Fruit fly (Drosophila melanogaster) whole organism, embryonic: ENCODE data around the gene Vps29.
A peak's percentile ranks its signal among the peaks of the same experiment; 100 is the strongest.

Experiments
- ATbp ChIP-seq: fragments of 200-800 bp; sonication (Bioruptor generic); optimal IDR thresholded peaks from 2 replicates; lab custom pipeline; 2017; ENCODE audit warnings: missing biosample characterization, mild to moderate bottlenecking, missing genetic modification characterization, missing genetic modification reagents
- Bgb ChIP-seq: fragments of 200-800 bp; sonication (Bioruptor generic); IDR thresholded peaks from 2 replicates; pipeline ENCODE4 v1.3.6; 2022; ENCODE audit warnings: missing biosample characterization, missing genetic modification characterization; ENCODE audit not compliant: partially characterized antibody
- CG10321 ChIP-seq: fragments of 200-800 bp; sonication (Bioruptor generic); IDR thresholded peaks from 2 replicates; pipeline ENCODE4 v1.3.6; 2022; ENCODE audit warnings: missing biosample characterization, missing genetic modification characterization
- CG10462 ChIP-seq: fragments of 200-800 bp; sonication (Bioruptor generic); optimal IDR thresholded peaks from 2 replicates; lab custom pipeline; 2016; ENCODE audit warnings: missing biosample characterization, missing genetic modification characterization
- CG11696 ChIP-seq: fragments of 200-800 bp; sonication (Bioruptor generic); IDR thresholded peaks from 2 replicates; pipeline ENCODE4 v1.3.6; 2022; ENCODE audit warnings: missing biosample characterization, missing genetic modification characterization
- CG15269 ChIP-seq: fragments of 200-800 bp; sonication (Bioruptor generic); optimal IDR thresholded peaks from 2 replicates; lab custom pipeline; 2018; ENCODE audit warnings: missing biosample characterization, mild to moderate bottlenecking, missing genetic modification characterization, moderate library complexity
- CG16815 ChIP-seq: fragments of 200-800 bp; sonication (Bioruptor generic); optimal IDR thresholded peaks from 3 replicates; lab custom pipeline; 2017; ENCODE audit warnings: missing biosample characterization, mild to moderate bottlenecking, missing genetic modification characterization
- CG17361 ChIP-seq: fragments of 200-800 bp; sonication (Bioruptor generic); IDR thresholded peaks from 3 replicates; pipeline ENCODE4 v1.3.6; 2022; ENCODE audit warnings: missing biosample characterization, missing genetic modification characterization
- CG17802 ChIP-seq: fragments of 200-800 bp; sonication (Bioruptor generic); optimal IDR thresholded peaks from 2 replicates; lab custom pipeline; 2018; ENCODE audit warnings: missing biosample characterization, mild to moderate bottlenecking, missing genetic modification characterization, moderate library complexity
- CG17829 ChIP-seq: fragments of 200-800 bp; optimal IDR thresholded peaks from 2 replicates; lab custom pipeline; 2019; ENCODE audit warnings: missing biosample characterization, mild to moderate bottlenecking, missing genetic modification characterization, moderate library complexity
- CG4282 ChIP-seq: fragments of 200-800 bp; sonication (Bioruptor generic); optimal IDR thresholded peaks from 2 replicates; lab custom pipeline; 2016; ENCODE audit warnings: missing biosample characterization, missing genetic modification characterization
- CG4617 ChIP-seq: fragments of 200-800 bp; sonication (Bioruptor generic); optimal IDR thresholded peaks from 3 replicates; lab custom pipeline; 2016; ENCODE audit warnings: missing biosample characterization, missing genetic modification characterization, borderline replicate concordance
- CG5180 ChIP-seq: fragments of 200-800 bp; sonication (Bioruptor generic); optimal IDR thresholded peaks from 3 replicates; lab custom pipeline; 2017; ENCODE audit warnings: missing biosample characterization, missing genetic modification characterization, mild to moderate bottlenecking, moderate library complexity, missing genetic modification reagents
- CG6654 ChIP-seq: fragments of 200-800 bp; sonication (Bioruptor generic); optimal IDR thresholded peaks from 2 replicates; lab custom pipeline; 2017; ENCODE audit warnings: missing biosample characterization, mild to moderate bottlenecking, missing genetic modification characterization
- CG7271 ChIP-seq: fragments of 200-800 bp; sonication (Bioruptor generic); optimal IDR thresholded peaks from 2 replicates; lab custom pipeline; 2018; ENCODE audit warnings: missing biosample characterization, mild to moderate bottlenecking, missing genetic modification characterization, moderate library complexity
- CG7928 ChIP-seq: fragments of 200-800 bp; sonication (Bioruptor generic); optimal IDR thresholded peaks from 2 replicates; lab custom pipeline; 2017; ENCODE audit warnings: missing biosample characterization, mild to moderate bottlenecking, missing genetic modification characterization
- CG8478 ChIP-seq: fragments of >200 bp; optimal IDR thresholded peaks from 2 replicates; lab custom pipeline; 2018
- CG8944 ChIP-seq: fragments of 200-800 bp; sonication (Bioruptor generic); optimal IDR thresholded peaks from 3 replicates; lab custom pipeline; 2016; ENCODE audit warnings: missing biosample characterization, missing genetic modification characterization
- D19A ChIP-seq: fragments of 200-800 bp; optimal IDR thresholded peaks from 3 replicates; lab custom pipeline; 2019; ENCODE audit warnings: missing biosample characterization, mild to moderate bottlenecking, missing genetic modification characterization, moderate library complexity
- Dll ChIP-seq: fragments of 200-800 bp; sonication (Bioruptor generic); IDR thresholded peaks from 4 replicates; pipeline ENCODE4 v1.3.6; 2022; ENCODE audit warnings: missing biosample characterization, missing genetic modification characterization; ENCODE audit not compliant: partially characterized antibody
- Doc2 ChIP-seq: fragments of 200-800 bp; sonication (Bioruptor generic); IDR thresholded peaks from 2 replicates; pipeline ENCODE4 v1.3.6; 2022; ENCODE audit warnings: missing biosample characterization, missing genetic modification characterization
- Dp ChIP-seq: fragments of 200-800 bp; sonication (Bioruptor generic); optimal IDR thresholded peaks from 2 replicates; lab custom pipeline; 2018; ENCODE audit warnings: missing biosample characterization, mild to moderate bottlenecking, missing genetic modification characterization, moderate library complexity
- Drgx ChIP-seq: fragments of 200-800 bp; sonication (Bioruptor generic); IDR thresholded peaks from 2 replicates; pipeline ENCODE4 v1.3.6; 2022; ENCODE audit warnings: missing biosample characterization, missing genetic modification characterization
- Fer1 ChIP-seq: fragments of 200-800 bp; sonication (Bioruptor generic); optimal IDR thresholded peaks from 2 replicates; lab custom pipeline; 2017; ENCODE audit warnings: missing biosample characterization, mild to moderate bottlenecking, missing genetic modification characterization
- Fer2 ChIP-seq: fragments of 200-800 bp; sonication (Bioruptor generic); optimal IDR thresholded peaks from 2 replicates; lab custom pipeline; 2018; ENCODE audit warnings: missing biosample characterization, mild to moderate bottlenecking, missing genetic modification characterization, moderate library complexity
- Hey ChIP-seq: fragments of 200-800 bp; sonication (Bioruptor generic); optimal IDR thresholded peaks from 3 replicates; lab custom pipeline; 2018; ENCODE audit warnings: missing biosample characterization, mild to moderate bottlenecking, missing genetic modification characterization
- Hr78 ChIP-seq, 2 experiments: fragments of 200-800 bp in 1 of 2; fragments of >200 bp in 1 of 2; sonication (Bioruptor generic) in 1 of 2; optimal IDR thresholded peaks; 2 replicates each; lab custom pipeline; 2017 to 2019; ENCODE audit warnings: missing biosample characterization in 2 of 2, missing genetic modification characterization in 2 of 2, mild to moderate bottlenecking in 1 of 2, moderate library complexity in 1 of 2
- Jarid2 ChIP-seq: fragments of 200-800 bp; sonication (Bioruptor generic); optimal IDR thresholded peaks from 3 replicates; lab custom pipeline; 2017; ENCODE audit warnings: mild to moderate bottlenecking, missing biosample characterization, missing genetic modification reagents, missing genetic modification characterization
- Med ChIP-seq: fragments of 200-800 bp; sonication (Bioruptor generic); peaks from one replicate; lab custom pipeline; 2016; ENCODE audit warnings: missing biosample characterization, missing genetic modification characterization, mild to moderate bottlenecking, inconsistent platforms, moderate library complexity
- Neu2 ChIP-seq: fragments of 200-800 bp; sonication (Bioruptor generic); optimal IDR thresholded peaks from 3 replicates; lab custom pipeline; 2016; ENCODE audit warnings: missing biosample characterization, missing genetic modification characterization, borderline replicate concordance
- Nf-YB ChIP-seq: fragments of 200-800 bp; sonication (Bioruptor generic); optimal IDR thresholded peaks from 3 replicates; lab custom pipeline; 2019; ENCODE audit warnings: missing biosample characterization, mild to moderate bottlenecking, missing genetic modification characterization, moderate library complexity
- Side ChIP-seq: fragments of 200-800 bp; sonication (Bioruptor generic); optimal IDR thresholded peaks from 2 replicates; lab custom pipeline; 2016; ENCODE audit warnings: missing biosample characterization, missing genetic modification characterization
- abd-A ChIP-seq: fragments of 200-800 bp; sonication (Bioruptor generic); optimal IDR thresholded peaks from 3 replicates; lab custom pipeline; 2019; ENCODE audit warnings: missing biosample characterization, mild to moderate bottlenecking, missing genetic modification characterization, moderate library complexity
- bab2 ChIP-seq: fragments of 200-800 bp; sonication (Bioruptor generic); optimal IDR thresholded peaks from 2 replicates; lab custom pipeline; 2016; ENCODE audit warnings: missing biosample characterization, missing genetic modification characterization
- crp ChIP-seq, 2 experiments: fragments of 200-800 bp; sonication (Bioruptor generic); optimal IDR thresholded peaks; 2 replicates in 1 of 2; 3 replicates in 1 of 2; lab custom pipeline; 2017; ENCODE audit warnings: missing biosample characterization in 2 of 2, missing genetic modification characterization in 2 of 2, mild to moderate bottlenecking in 1 of 2, moderate library complexity in 1 of 2
- cwo ChIP-seq: fragments of 200-800 bp; sonication (Bioruptor generic); optimal IDR thresholded peaks from 3 replicates; lab custom pipeline; 2017; ENCODE audit warnings: missing biosample characterization, missing genetic modification characterization, mild to moderate bottlenecking, moderate library complexity, missing genetic modification reagents
- en ChIP-seq: fragments of 200-800 bp; sonication (Bioruptor generic); optimal IDR thresholded peaks from 2 replicates; lab custom pipeline; 2016; ENCODE audit warnings: missing biosample characterization, missing genetic modification characterization
- eyg ChIP-seq: fragments of 200-800 bp; sonication (Bioruptor generic); optimal IDR thresholded peaks from 3 replicates; lab custom pipeline; 2016; ENCODE audit warnings: missing biosample characterization, missing genetic modification characterization
- fu2 ChIP-seq: fragments of 200-800 bp; sonication (Bioruptor generic); optimal IDR thresholded peaks from 2 replicates; lab custom pipeline; 2016; ENCODE audit warnings: missing biosample characterization, missing genetic modification characterization
- gt ChIP-seq: fragments of 200-800 bp; sonication (Bioruptor generic); IDR thresholded peaks from 2 replicates; pipeline ENCODE4 v1.3.6; 2022; ENCODE audit warnings: missing biosample characterization, missing genetic modification characterization
- lab ChIP-seq: fragments of 200-800 bp; sonication (Bioruptor generic); optimal IDR thresholded peaks from 3 replicates; lab custom pipeline; 2017; ENCODE audit warnings: missing biosample characterization, missing genetic modification characterization, mild to moderate bottlenecking, moderate library complexity, missing genetic modification reagents
- lola ChIP-seq, 3 experiments: fragments of >200 bp in 2 of 3; fragments of 200-800 bp in 1 of 3; sonication (Bioruptor generic) in 1 of 3; optimal IDR thresholded peaks; 2 replicates each; lab custom pipeline; 2017 to 2019; ENCODE audit warnings: missing biosample characterization in 3 of 3, missing genetic modification characterization in 3 of 3, mild to moderate bottlenecking in 1 of 3, moderate library complexity in 1 of 3
- pb ChIP-seq: fragments of 200-800 bp; sonication (Bioruptor generic); optimal IDR thresholded peaks from 3 replicates; lab custom pipeline; 2016; ENCODE audit warnings: missing biosample characterization, missing genetic modification characterization
- run ChIP-seq: fragments of 200-800 bp; sonication (Bioruptor generic); optimal IDR thresholded peaks from 3 replicates; lab custom pipeline; 2018; ENCODE audit warnings: missing biosample characterization, mild to moderate bottlenecking, missing genetic modification characterization
- shn ChIP-seq: fragments of 200-800 bp; sonication (Bioruptor generic); optimal IDR thresholded peaks from 3 replicates; lab custom pipeline; 2016; ENCODE audit warnings: missing biosample characterization, missing genetic modification characterization
- sim ChIP-seq: fragments of 200-800 bp; sonication (Bioruptor generic); IDR thresholded peaks from 2 replicates; pipeline ENCODE4 v1.3.6; 2022; ENCODE audit warnings: missing biosample characterization, missing genetic modification characterization
- trem ChIP-seq: fragments of 200-800 bp; optimal IDR thresholded peaks from 3 replicates; lab custom pipeline; 2019; ENCODE audit warnings: missing biosample characterization, mild to moderate bottlenecking, missing genetic modification characterization, moderate library complexity
- usp ChIP-seq: fragments of >200 bp; optimal IDR thresholded peaks from 2 replicates; lab custom pipeline; 2017; ENCODE audit warnings: missing biosample characterization, missing genetic modification characterization
- z ChIP-seq: fragments of 200-800 bp; sonication (Bioruptor generic); IDR thresholded peaks from 3 replicates; pipeline ENCODE4 v1.3.6; 2022; ENCODE audit warnings: missing biosample characterization, missing genetic modification characterization

Vps29 gene

DNA sequence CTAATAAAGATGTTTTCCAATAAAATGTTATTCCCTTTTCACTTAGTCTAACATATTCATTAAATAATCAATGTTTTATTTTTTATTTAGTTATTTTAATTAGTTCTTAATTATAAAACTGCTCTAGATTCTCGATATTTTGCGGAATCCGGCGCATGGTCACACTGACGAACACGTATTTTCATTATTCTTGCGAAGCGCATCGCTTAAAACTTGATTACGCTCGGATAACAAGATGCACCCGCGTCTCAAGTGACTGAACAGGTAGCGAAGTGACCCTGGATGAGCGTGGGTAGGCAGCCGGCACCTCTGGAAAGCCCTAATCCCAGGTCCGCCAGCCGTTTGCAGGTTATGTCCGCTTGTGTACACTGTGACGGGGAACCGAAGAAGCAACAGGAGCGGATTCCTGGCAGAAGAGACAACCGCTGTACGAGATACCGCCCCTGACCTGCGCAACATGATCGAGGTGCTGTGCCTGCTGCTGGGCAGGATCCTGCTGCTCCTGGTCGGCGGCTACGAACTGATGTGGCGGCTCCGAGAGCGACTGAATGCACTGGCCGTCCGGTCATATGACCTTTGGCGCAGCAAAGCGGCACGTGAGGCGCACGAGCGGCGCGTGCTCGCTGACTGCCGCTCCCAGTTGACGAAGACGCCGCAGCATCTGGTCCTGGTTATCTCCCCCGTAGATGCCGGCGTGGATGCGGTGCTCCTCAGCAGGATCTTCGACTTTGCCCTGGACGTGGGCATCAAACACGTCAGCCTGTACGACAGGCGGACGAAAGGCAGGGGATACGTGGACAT is 8.2 kb downstream of the Vps29 start, which contains the start of gene Tango14 (continued):
- TF ChIP-seq ATbp (GFP tag; lab: Kevin White, UChicago) (no peak), run (tag; lab: Kevin White, UChicago) (no peak), crp (GFP tag; optimal IDR thresholded peaks at IDR 0.05; lab: Kevin White, UChicago) (no peak), CG7271 (no peak), Fer1 (GFP tag; lab: Kevin White, UChicago) (no peak), gt (GFP tag; lab: Robert Waterston, UW) (no peak), Jarid2 (GFP tag; lab: Kevin White, UChicago) (no peak), bab2 (GFP tag; lab: Kevin White, UChicago) (no peak), fu2 (no peak), usp (GFP tag; lab: Kevin White, UChicago) (no peak), D19A (tag; lab: Kevin White, UChicago) (no peak), Dp (GFP tag; lab: Kevin White, UChicago) (no peak), CG7928 (GFP tag; lab: Kevin White, UChicago) (no peak), Dll (GFP tag; lab: Robert Waterston, UW) (0 out of 4 replicates have a peak, but pooled peaks have one; percentile 20), CG10462 (GFP tag; lab: Kevin White, UChicago) (no peak), z (GFP tag; lab: Robert Waterston, UW) (no peak), CG8944 (GFP tag; lab: Kevin White, UChicago) (no peak), en (GFP tag; lab: Kevin White, UChicago) (no peak), sim (no peak), CG8478 (lab: Kevin White, UChicago) (no peak), CG15269 (tag; lab: Kevin White, UChicago) (no peak), Neu2 (GFP tag; lab: Kevin White, UChicago) (no peak), cwo (GFP tag; lab: Kevin White, UChicago) (peak; percentile 68), lola (GFP tag; optimal IDR thresholded peaks at IDR 0.05; lab: Kevin White, UChicago) (peak in 1 of 3 experiments; percentile 14), CG11696 (no peak), CG17361 (GFP tag; lab: Robert Waterston, UW) (no peak), Med (peak; percentile 68), Hey (tag; lab: Kevin White, UChicago) (no peak), lab (GFP tag; lab: Kevin White, UChicago) (no peak), CG4282 (no peak), Fer2 (tag; lab: Kevin White, UChicago) (no peak), CG17802 (tag; lab: Kevin White, UChicago) (no peak), abd-A (no peak), CG10321 (GFP tag; lab: Robert Waterston, UW) (no peak), CG4617 (GFP tag; lab: Kevin White, UChicago) (peak; percentile 34), CG17829 (tag; lab: Kevin White, UChicago) (no peak), CG6654 (GFP tag; lab: Kevin White, UChicago) (no peak), pb (GFP tag; lab: Kevin White, UChicago) (no peak), Side (GFP tag; lab: Kevin White, UChicago) (no peak), eyg (no peak), Doc2 (GFP tag; lab: Robert Waterston, UW) (no peak), CG16815 (GFP tag; lab: Kevin White, UChicago) (no peak), Nf-YB (GFP tag; lab: Kevin White, UChicago) (no peak), shn (GFP tag; lab: Kevin White, UChicago) (no peak), CG5180 (GFP tag; lab: Kevin White, UChicago) (no peak), trem (tag; lab: Kevin White, UChicago) (no peak), Drgx (GFP tag; lab: Robert Waterston, UW) (no peak), Hr78 (GFP tag; optimal IDR thresholded peaks at IDR 0.05; lab: Kevin White, UChicago) (no peak), Bgb (GFP tag; lab: Robert Waterston, UW) (peak; percentile 45; the same call in 1 of the 2 replicates)
